Worm (Caenorhabditis elegans) whole organism, late embryonic: Measurements from ENCODE around the gene Y56A3A.33.

Experiments used
- ama-1 ChIP-seq: fragments of 150-350 bp; optimal IDR thresholded peaks from 2 replicates; lab custom pipeline; 2014
- ceh-24 ChIP-seq: sonication (generic microtip); optimal IDR thresholded peaks from 2 replicates; lab custom pipeline; 2016; ENCODE audit warnings: mild to moderate bottlenecking, missing genetic modification characterization, missing compliant biosample characterization
- ceh-30 ChIP-seq: fragments of 150-350 bp; optimal IDR thresholded peaks from 2 replicates; lab custom pipeline; 2014; ENCODE audit warnings: missing biosample characterization, missing genetic modification characterization
- elt-2 ChIP-seq: sonication (generic microtip); optimal IDR thresholded peaks from 2 replicates; lab custom pipeline; 2016; ENCODE audit warnings: missing genetic modification reagents, missing genetic modification characterization, missing compliant biosample characterization
- eyg-1 ChIP-seq: sonication (generic microtip); optimal IDR thresholded peaks from 2 replicates; lab custom pipeline; 2016; ENCODE audit warnings: missing genotype, missing genetic modification characterization, missing compliant biosample characterization
- lim-6 ChIP-seq: sonication (generic microtip); optimal IDR thresholded peaks from 2 replicates; lab custom pipeline; 2016; ENCODE audit warnings: missing genetic modification characterization, missing compliant biosample characterization
- nhr-11 ChIP-seq: fragments of 150-350 bp; optimal IDR thresholded peaks from 2 replicates; lab custom pipeline; 2014; ENCODE audit warnings: missing biosample characterization, missing genetic modification characterization
- odd-2 ChIP-seq: sonication (generic microtip); optimal IDR thresholded peaks from 2 replicates; lab custom pipeline; 2017; ENCODE audit warnings: antibody characterized with exemption, mild to moderate bottlenecking, missing genetic modification characterization, missing compliant biosample characterization
- pros-1 ChIP-seq: fragments of 150-350 bp; optimal IDR thresholded peaks from 2 replicates; lab custom pipeline; 2014; ENCODE audit warnings: missing biosample characterization, missing genetic modification reagents, missing genetic modification characterization
- rnt-1 ChIP-seq: sonication (generic microtip); optimal IDR thresholded peaks from 2 replicates; lab custom pipeline; 2016; ENCODE audit warnings: missing genetic modification characterization, missing compliant biosample characterization
- sdc-2 ChIP-seq: sonication (generic microtip); optimal IDR thresholded peaks from 2 replicates; lab custom pipeline; 2016; ENCODE audit warnings: missing genotype, missing genetic modification characterization, missing compliant biosample characterization
- unc-42 ChIP-seq: sonication (generic microtip); optimal IDR thresholded peaks from 2 replicates; lab custom pipeline; 2016; ENCODE audit warnings: missing genotype, missing genetic modification characterization, missing compliant biosample characterization

DNA sequence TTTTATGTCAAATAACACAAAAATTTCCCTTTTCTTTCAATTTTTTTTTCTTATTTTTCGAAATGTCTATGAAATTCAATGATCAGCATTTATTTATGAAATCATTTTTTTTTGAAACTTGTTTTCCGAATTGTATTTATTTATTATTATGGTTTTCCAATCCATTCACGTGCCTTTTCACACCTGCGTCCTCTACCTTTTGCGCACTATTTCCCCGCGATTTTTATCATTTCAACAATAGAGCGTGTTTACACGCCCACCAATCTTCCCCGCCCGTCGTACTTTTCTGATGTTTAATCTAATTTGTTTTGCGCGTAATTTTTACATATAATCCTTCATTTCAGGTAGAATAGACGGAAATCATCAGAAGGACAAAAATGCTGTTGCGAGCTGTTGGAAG lies 12.9 kb downstream of the Y56A3A.33 start, which contains the start of gene wah-1:
- TF ChIP-seq nhr-11 (tag; lab: Kevin White, UChicago) (no peak), eyg-1 (tag; lab: Kevin White, UChicago) (no peak), ama-1 (lab: Kevin White, UChicago) (no peak), ceh-24 (no peak), ceh-30 (tag; lab: Kevin White, UChicago) (no peak), unc-42 (tag; lab: Kevin White, UChicago) (no peak), odd-2 (tag; lab: Kevin White, UChicago) (no peak), elt-2 (tag; lab: Kevin White, UChicago) (peak; percentile 5), rnt-1 (tag; lab: Kevin White, UChicago) (no peak), lim-6 (tag; lab: Kevin White, UChicago) (no peak), sdc-2 (tag; lab: Kevin White, UChicago) (no peak), pros-1 (tag; lab: Kevin White, UChicago) (no peak)
